Worm (Caenorhabditis elegans) whole organism, mixed stage, embryonic: ENCODE results near the gene K10D11.6.

Experiments used
- M03D4.4 ChIP-seq: sonication (generic microtip); optimal IDR thresholded peaks from 2 replicates; lab custom pipeline; 2017; ENCODE audit warnings: mild to moderate bottlenecking, missing genetic modification characterization, missing compliant biosample characterization
- bed-3 ChIP-seq: fragments of 200-800 bp; sonication (Bioruptor generic); optimal IDR thresholded peaks from 3 replicates; lab custom pipeline; 2018; ENCODE audit warnings: mild to moderate bottlenecking, missing genetic modification characterization, moderate library complexity, missing compliant biosample characterization
- blmp-1 ChIP-seq: fragments of 150-350 bp; optimal IDR thresholded peaks from 2 replicates; lab custom pipeline; 2014; ENCODE audit warnings: missing biosample characterization, missing genetic modification characterization
- ceh-39 ChIP-seq: fragments of 150-350 bp; optimal IDR thresholded peaks from 2 replicates; lab custom pipeline; 2014; ENCODE audit warnings: missing biosample characterization, missing genetic modification characterization
- ceh-43 ChIP-seq: fragments of 200-800 bp; sonication (Bioruptor generic); optimal IDR thresholded peaks from 2 replicates; lab custom pipeline; 2018; ENCODE audit warnings: mild to moderate bottlenecking, missing genetic modification characterization, moderate library complexity, missing compliant biosample characterization
- ceh-83 ChIP-seq: fragments of 200-800 bp; sonication (Bioruptor generic); optimal IDR thresholded peaks from 2 replicates; lab custom pipeline; 2018; ENCODE audit warnings: mild to moderate bottlenecking, missing genetic modification characterization, missing compliant biosample characterization
- ces-1 ChIP-seq: fragments of 150-350 bp; optimal IDR thresholded peaks from 2 replicates; lab custom pipeline; 2014; ENCODE audit warnings: missing biosample characterization, missing genetic modification reagents, missing genetic modification characterization
- cnd-1 ChIP-seq: fragments of 200-800 bp; sonication (Bioruptor generic); optimal IDR thresholded peaks from 2 replicates; lab custom pipeline; 2018; ENCODE audit warnings: mild to moderate bottlenecking, missing genetic modification characterization, missing compliant biosample characterization
- elt-1 ChIP-seq: sonication (generic microtip); optimal IDR thresholded peaks from 2 replicates; lab custom pipeline; 2017; ENCODE audit warnings: missing genetic modification characterization, mild to moderate bottlenecking, missing compliant biosample characterization, antibody characterized with exemption, moderate library complexity, borderline replicate concordance; ENCODE audit not compliant: insufficient read depth
- elt-3 ChIP-seq: fragments of 150-350 bp; optimal IDR thresholded peaks from 2 replicates; lab custom pipeline; 2014; ENCODE audit warnings: missing biosample characterization, missing genetic modification characterization
- flh-1 ChIP-seq: fragments of 200-800 bp; sonication (Bioruptor generic); optimal IDR thresholded peaks from 2 replicates; lab custom pipeline; 2018; ENCODE audit warnings: mild to moderate bottlenecking, missing genetic modification characterization, moderate library complexity, missing compliant biosample characterization
- ham-2 ChIP-seq: fragments of 200-800 bp; sonication (Bioruptor generic); optimal IDR thresholded peaks from 2 replicates; lab custom pipeline; 2018; ENCODE audit warnings: mild to moderate bottlenecking, missing genetic modification characterization, missing compliant biosample characterization
- hlh-1 ChIP-seq: fragments of 150-350 bp; optimal IDR thresholded peaks from 2 replicates; lab custom pipeline; 2014; ENCODE audit warnings: missing biosample characterization, missing genetic modification reagents, missing genetic modification characterization
- lin-13 ChIP-seq: fragments of 150-350 bp; optimal IDR thresholded peaks from 2 replicates; lab custom pipeline; 2014; ENCODE audit warnings: missing biosample characterization, missing genetic modification characterization
- lin-32 ChIP-seq: fragments of 200-800 bp; sonication (Bioruptor generic); optimal IDR thresholded peaks from 2 replicates; lab custom pipeline; 2018; ENCODE audit warnings: mild to moderate bottlenecking, missing genetic modification characterization, missing compliant biosample characterization
- lsy-2 ChIP-seq: fragments of 150-350 bp; optimal IDR thresholded peaks from 2 replicates; lab custom pipeline; 2014; ENCODE audit warnings: missing biosample characterization, missing genetic modification characterization
- mls-2 ChIP-seq: sonication (generic microtip); optimal IDR thresholded peaks from 2 replicates; lab custom pipeline; 2016; ENCODE audit warnings: mild to moderate bottlenecking, missing genetic modification characterization, moderate library complexity, missing compliant biosample characterization
- nhr-12 ChIP-seq: fragments of 150-350 bp; optimal IDR thresholded peaks from 2 replicates; lab custom pipeline; 2014; ENCODE audit warnings: missing biosample characterization, missing genetic modification characterization
- nhr-2 ChIP-seq: fragments of 150-350 bp; optimal IDR thresholded peaks from 2 replicates; lab custom pipeline; 2014; ENCODE audit warnings: missing biosample characterization, missing genetic modification characterization
- nhr-237 ChIP-seq: fragments of 150-350 bp; optimal IDR thresholded peaks from 2 replicates; lab custom pipeline; 2014; ENCODE audit warnings: missing biosample characterization, missing genetic modification characterization
- nhr-28 ChIP-seq: fragments of 150-350 bp; optimal IDR thresholded peaks from 2 replicates; lab custom pipeline; 2014; ENCODE audit warnings: missing biosample characterization, missing genetic modification characterization
- pha-4 ChIP-seq: fragments of 150-350 bp; optimal IDR thresholded peaks from 2 replicates; lab custom pipeline; 2018; ENCODE audit warnings: missing biosample characterization, missing genetic modification reagents, missing genetic modification characterization
- sem-2 ChIP-seq: fragments of 200-800 bp; sonication (Bioruptor generic); optimal IDR thresholded peaks from 2 replicates; lab custom pipeline; 2018; ENCODE audit warnings: mild to moderate bottlenecking, missing genetic modification characterization, missing compliant biosample characterization
- snpc-4 ChIP-seq: fragments of 150-350 bp; optimal IDR thresholded peaks from 2 replicates; lab custom pipeline; 2014; ENCODE audit warnings: missing biosample characterization, missing genetic modification characterization
- sptf-1 ChIP-seq: sonication (generic microtip); optimal IDR thresholded peaks from 2 replicates; lab custom pipeline; 2017; ENCODE audit warnings: mild to moderate bottlenecking, missing genetic modification characterization, moderate library complexity, missing compliant biosample characterization
- tbx-8 ChIP-seq: fragments of 200-800 bp; sonication (Bioruptor generic); optimal IDR thresholded peaks from 2 replicates; lab custom pipeline; 2018; ENCODE audit warnings: mild to moderate bottlenecking, missing genetic modification characterization, moderate library complexity, missing compliant biosample characterization
- unc-120 ChIP-seq: sonication (generic microtip); optimal IDR thresholded peaks from 2 replicates; lab custom pipeline; 2017; ENCODE audit warnings: missing genetic modification characterization, missing compliant biosample characterization; ENCODE audit not compliant: poor library complexity, severe bottlenecking
- unc-39 ChIP-seq: fragments of 150-350 bp; optimal IDR thresholded peaks from 2 replicates; lab custom pipeline; 2014; ENCODE audit warnings: missing biosample characterization, missing genetic modification characterization
- unc-62 ChIP-seq: fragments of 150-350 bp; optimal IDR thresholded peaks from 2 replicates; lab custom pipeline; 2014; ENCODE audit warnings: missing biosample characterization, missing genetic modification reagents, missing genetic modification characterization
- zip-8 ChIP-seq: fragments of 150-350 bp; optimal IDR thresholded peaks from 2 replicates; lab custom pipeline; 2014; ENCODE audit warnings: missing biosample characterization, missing genetic modification characterization
- ztf-11 ChIP-seq: fragments of 150-350 bp; optimal IDR thresholded peaks from 2 replicates; lab custom pipeline; 2014; ENCODE audit warnings: missing biosample characterization, missing genetic modification characterization

Gene K10D11.6

DNA sequence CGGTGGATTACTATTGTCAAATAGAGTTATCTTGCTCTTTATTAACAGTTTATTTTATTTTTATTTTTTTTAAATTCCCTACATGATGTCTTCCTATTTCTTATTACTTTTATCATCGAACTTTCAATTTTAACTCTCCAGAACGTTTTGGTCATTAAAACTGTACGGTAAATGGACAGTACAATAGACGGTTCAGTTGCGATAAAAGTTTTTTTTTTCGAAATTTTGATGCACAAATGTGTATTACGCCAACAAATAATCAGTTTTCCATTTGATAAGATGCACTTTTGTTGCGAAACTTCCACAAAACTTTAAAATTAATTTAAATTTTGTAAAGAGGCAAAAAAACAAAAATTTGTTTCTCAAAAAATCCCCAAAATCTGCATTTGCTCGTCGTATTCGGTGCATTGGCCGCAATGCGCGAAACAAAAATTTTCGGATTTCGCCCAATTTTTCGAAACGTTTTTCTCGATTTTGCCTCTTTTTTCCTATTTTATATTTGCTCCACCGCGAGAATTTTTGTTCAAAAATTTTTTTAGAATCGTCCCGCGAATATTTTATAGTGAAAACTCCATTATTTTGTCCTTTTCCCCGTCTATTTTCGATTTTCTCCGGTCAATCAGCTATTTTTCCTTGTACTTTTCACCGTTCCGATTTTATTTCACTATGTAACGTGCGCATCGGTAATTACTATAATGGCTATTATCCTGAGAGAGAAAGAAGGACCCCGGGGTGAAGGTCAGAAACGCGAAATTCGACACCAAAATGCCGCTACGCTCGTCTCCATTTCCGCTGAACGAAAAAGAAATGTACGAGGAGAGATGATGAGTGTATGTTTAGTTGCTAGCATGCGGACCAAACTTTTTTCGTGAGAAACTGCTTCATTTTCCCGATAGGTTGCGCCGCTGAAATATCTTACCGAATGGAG is 39.8 kb upstream of the K10D11.6 start:
- no peak for TF ChIP-seq tbx-8
- TF ChIP-seq ceh-83 (GFP tag; lab: Kevin White, UChicago) = no peak
- no peak for TF ChIP-seq pha-4
- TF ChIP-seq nhr-28 = no peak
- TF ChIP-seq ztf-11 (tag; lab: Kevin White, UChicago) = no peak
- TF ChIP-seq ham-2 (GFP tag; lab: Kevin White, UChicago) = peak; percentile 2
- TF ChIP-seq sem-2 (GFP tag; lab: Kevin White, UChicago) = no peak
- TF ChIP-seq elt-1 (tag; lab: Kevin White, UChicago) = no peak
- peak; percentile 93 for TF ChIP-seq unc-39
- no peak for TF ChIP-seq lin-13 (tag; lab: Kevin White, UChicago)

DNA sequence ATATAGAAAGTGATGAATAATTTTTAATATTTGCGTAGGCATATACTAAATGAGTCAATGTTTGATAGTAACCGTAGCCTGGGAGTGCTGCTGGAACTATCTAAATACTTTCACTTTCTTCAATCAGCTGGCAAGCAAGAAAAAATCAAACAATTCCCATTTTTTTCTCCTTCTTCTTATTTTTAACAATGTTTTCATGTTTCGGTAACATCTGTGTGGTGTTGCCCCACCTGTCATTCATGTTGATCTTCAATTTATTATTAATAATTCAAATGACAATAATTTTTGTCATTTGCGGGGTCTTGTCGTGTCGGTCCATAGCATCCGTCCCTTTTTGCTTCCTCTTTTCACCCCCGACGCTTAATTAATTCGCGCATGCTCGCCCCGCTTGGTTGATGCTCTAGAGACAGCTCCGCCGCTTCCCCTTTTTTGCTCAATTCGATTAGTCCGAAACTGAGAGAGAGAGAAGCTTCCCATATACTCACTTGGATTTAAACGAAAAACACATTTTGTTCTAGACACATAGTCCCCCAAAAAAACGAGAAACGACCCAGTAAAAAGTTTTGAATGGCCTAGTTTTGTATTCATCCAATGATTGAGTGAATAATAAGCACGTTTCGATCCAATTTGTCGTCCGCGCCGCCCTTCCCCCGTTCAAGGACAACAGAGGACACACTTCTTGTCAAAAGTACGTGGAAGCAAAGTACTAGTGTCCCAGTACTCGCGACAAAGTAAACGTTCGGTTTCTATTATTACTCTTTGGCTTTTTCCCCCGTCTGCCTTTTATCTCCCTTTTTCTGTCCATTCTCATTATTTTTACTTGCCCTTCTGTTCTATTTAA is 38.8 kb upstream of the K10D11.6 start:
- TF ChIP-seq lsy-2 (tag; lab: Kevin White, UChicago) (no peak), mls-2 (tag; lab: Kevin White, UChicago) (peak; percentile 62), nhr-12 (tag; lab: Kevin White, UChicago) (no peak), unc-62 (peak; percentile 10), unc-120 (no peak), unc-39 (no peak), lin-13 (tag; lab: Kevin White, UChicago) (no peak), ces-1 (peak; percentile 75), ceh-83 (GFP tag; lab: Kevin White, UChicago) (no peak), sptf-1 (tag; lab: Kevin White, UChicago) (no peak), snpc-4 (tag; lab: Kevin White, UChicago) (no peak), hlh-1 (no peak), cnd-1 (no peak)

DNA sequence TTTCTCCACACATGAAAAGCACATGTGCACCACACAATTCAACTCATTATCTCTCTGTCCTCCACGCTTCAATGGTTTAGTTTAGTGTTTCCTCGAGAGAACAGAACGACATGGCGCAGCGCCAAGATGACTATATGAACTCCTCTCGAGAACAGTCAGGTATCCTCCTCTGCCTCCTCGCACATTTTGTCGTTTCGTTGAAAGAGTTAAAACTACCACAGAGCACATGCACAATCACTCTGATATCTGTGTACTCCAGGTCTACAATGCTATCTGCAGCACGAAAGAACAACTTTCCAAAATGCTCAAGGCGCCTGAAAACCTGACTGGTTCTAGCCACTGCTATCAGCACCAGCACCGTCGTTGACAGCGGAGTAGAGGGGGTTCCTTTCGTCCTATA is 37.5 kb upstream of the K10D11.6 start:
- TF ChIP-seq nhr-2 (tag; lab: Kevin White, UChicago) (no peak), ceh-39 (tag; lab: Kevin White, UChicago) (no peak), tbx-8 (no peak), ztf-11 (tag; lab: Kevin White, UChicago) (no peak), nhr-237 (tag; lab: Kevin White, UChicago) (no peak), zip-8 (tag; lab: Kevin White, UChicago) (no peak), nhr-28 (no peak), blmp-1 (tag; lab: Kevin White, UChicago) (no peak), flh-1 (no peak), sptf-1 (tag; lab: Kevin White, UChicago) (no peak), elt-3 (no peak), ces-1 (no peak), bed-3 (GFP tag; lab: Kevin White, UChicago) (no peak), lsy-2 (tag; lab: Kevin White, UChicago) (no peak), ceh-43 (GFP tag; lab: Kevin White, UChicago) (no peak), lin-32 (no peak)
- TF ChIP-seq, all 35 proteins: peak for 0

DNA sequence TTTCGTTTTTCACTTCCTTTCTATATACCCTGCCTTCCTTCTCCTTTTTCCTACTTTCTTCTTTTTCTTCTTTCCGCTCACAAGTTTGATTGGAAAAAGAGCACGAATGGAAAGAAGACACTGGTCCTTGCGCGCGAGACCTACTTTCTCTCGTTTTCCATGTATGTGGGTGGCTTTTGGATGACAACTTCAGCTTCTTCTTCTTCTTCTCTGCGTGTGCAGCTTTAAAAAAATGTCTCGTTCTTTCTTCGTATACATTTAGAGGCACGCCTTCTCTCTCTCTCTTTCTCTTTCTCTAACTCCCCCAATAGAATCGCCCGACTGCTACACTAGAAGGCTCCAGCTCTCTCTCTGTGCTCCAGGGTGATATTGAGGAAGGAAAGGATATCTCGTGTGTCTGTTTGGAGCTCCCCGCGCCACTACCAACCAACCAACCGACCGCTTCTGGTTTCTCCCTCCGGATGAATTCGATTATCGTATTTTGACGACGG is 36.6 kb upstream of the K10D11.6 start:
- TF ChIP-seq ces-1 (peak; percentile 89), unc-39 (no peak), M03D4.4 (tag; lab: Kevin White, UChicago) (peak; percentile 35), cnd-1 (no peak), sptf-1 (tag; lab: Kevin White, UChicago) (peak; percentile 47)
- TF ChIP-seq, all 35 proteins: peak for 3
